Fruit fly (Drosophila melanogaster) whole organism, embryonic: Measurements from ENCODE around the gene ss.

Experiments
- Ada2b ChIP-seq: fragments of 200-800 bp; sonication (Bioruptor generic); IDR thresholded peaks from 2 replicates; pipeline ENCODE4 v1.3.6; 2022; ENCODE audit warnings: missing biosample characterization, missing genetic modification characterization
- CG1024 ChIP-seq: fragments of 200-800 bp; sonication (Bioruptor generic); IDR thresholded peaks from 2 replicates; pipeline ENCODE4 v1.3.6; 2022; ENCODE audit warnings: missing biosample characterization, missing genetic modification characterization
- CG10431 ChIP-seq: fragments of 200-800 bp; sonication (Bioruptor generic); optimal IDR thresholded peaks from 3 replicates; lab custom pipeline; 2018; ENCODE audit warnings: missing biosample characterization, mild to moderate bottlenecking, missing genetic modification characterization
- CG10979 ChIP-seq: fragments of 200-800 bp; sonication (Bioruptor generic); optimal IDR thresholded peaks from 2 replicates; lab custom pipeline; 2018; ENCODE audit warnings: missing biosample characterization, mild to moderate bottlenecking, missing genetic modification characterization, moderate library complexity
- CG12391 ChIP-seq: fragments of 200-800 bp; sonication (Bioruptor generic); optimal IDR thresholded peaks from 3 replicates; lab custom pipeline; 2018; ENCODE audit warnings: missing biosample characterization, mild to moderate bottlenecking, missing genetic modification characterization, moderate library complexity
- CG12942 ChIP-seq: fragments of 200-800 bp; sonication (Bioruptor generic); optimal IDR thresholded peaks from 3 replicates; lab custom pipeline; 2016; ENCODE audit warnings: missing biosample characterization, missing genetic modification characterization
- CG13287 ChIP-seq: fragments of 200-800 bp; sonication (Bioruptor generic); IDR thresholded peaks from 2 replicates; pipeline ENCODE4 v1.3.6; 2022; ENCODE audit warnings: missing biosample characterization, missing genetic modification characterization; ENCODE audit not compliant: partially characterized antibody
- CG15696 ChIP-seq: fragments of 200-800 bp; sonication (Bioruptor generic); optimal IDR thresholded peaks from 2 replicates; lab custom pipeline; 2019; ENCODE audit warnings: missing biosample characterization, mild to moderate bottlenecking, missing genetic modification characterization, moderate library complexity
- CG16813 ChIP-seq: fragments of 200-800 bp; sonication (Bioruptor generic); IDR thresholded peaks from 3 replicates; pipeline ENCODE4 v1.3.6; 2022; ENCODE audit warnings: missing biosample characterization, missing genetic modification characterization; ENCODE audit not compliant: partially characterized antibody
- CG17385 ChIP-seq: fragments of 200-800 bp; sonication (Bioruptor generic); optimal IDR thresholded peaks from 3 replicates; lab custom pipeline; 2018; ENCODE audit warnings: missing biosample characterization, mild to moderate bottlenecking, missing genetic modification characterization
- CG17829 ChIP-seq: fragments of 200-800 bp; optimal IDR thresholded peaks from 2 replicates; lab custom pipeline; 2019; ENCODE audit warnings: missing biosample characterization, mild to moderate bottlenecking, missing genetic modification characterization, moderate library complexity
- CG2116 ChIP-seq: fragments of 200-800 bp; sonication (Bioruptor generic); optimal IDR thresholded peaks from 3 replicates; lab custom pipeline; 2018; ENCODE audit warnings: missing biosample characterization, mild to moderate bottlenecking, missing genetic modification characterization
- CG2129 ChIP-seq: fragments of 200-800 bp; sonication (Bioruptor generic); IDR thresholded peaks from 2 replicates; pipeline ENCODE4 v1.3.6; 2022; ENCODE audit warnings: missing biosample characterization, missing genetic modification characterization; ENCODE audit not compliant: partially characterized antibody
- CG30020 ChIP-seq: fragments of 200-800 bp; optimal IDR thresholded peaks from 2 replicates; lab custom pipeline; 2019; ENCODE audit warnings: missing biosample characterization, mild to moderate bottlenecking, missing genetic modification characterization, moderate library complexity
- CG3163 ChIP-seq: fragments of 200-800 bp; sonication (Bioruptor generic); optimal IDR thresholded peaks from 3 replicates; lab custom pipeline; 2016; ENCODE audit warnings: missing biosample characterization, missing genetic modification characterization
- CG34224 ChIP-seq: fragments of 200-800 bp; sonication (Bioruptor generic); IDR thresholded peaks from 3 replicates; pipeline ENCODE4 v1.3.6; 2022; ENCODE audit warnings: missing biosample characterization, missing genetic modification characterization; ENCODE audit not compliant: partially characterized antibody
- CG34376 ChIP-seq: fragments of 200-800 bp; sonication (Bioruptor generic); optimal IDR thresholded peaks from 2 replicates; lab custom pipeline; 2018; ENCODE audit warnings: missing biosample characterization, mild to moderate bottlenecking, missing genetic modification characterization
- CG4424 ChIP-seq: fragments of 200-800 bp; sonication (Bioruptor generic); optimal IDR thresholded peaks from 3 replicates; lab custom pipeline; 2016; ENCODE audit warnings: missing biosample characterization, missing genetic modification characterization
- CG7786 ChIP-seq: fragments of 200-800 bp; sonication (Bioruptor generic); optimal IDR thresholded peaks from 2 replicates; lab custom pipeline; 2016; ENCODE audit warnings: missing biosample characterization, missing genetic modification characterization
- CrebB ChIP-seq: fragments of 200-800 bp; sonication (Bioruptor generic); optimal IDR thresholded peaks from 3 replicates; lab custom pipeline; 2018; ENCODE audit warnings: missing biosample characterization, mild to moderate bottlenecking, missing genetic modification characterization
- Dbx ChIP-seq: fragments of 200-800 bp; sonication (Bioruptor generic); IDR thresholded peaks from 3 replicates; pipeline ENCODE4 v1.3.6; 2022; ENCODE audit warnings: missing biosample characterization, missing genetic modification characterization
- Dll ChIP-seq: fragments of 200-800 bp; sonication (Bioruptor generic); IDR thresholded peaks from 4 replicates; pipeline ENCODE4 v1.3.6; 2022; ENCODE audit warnings: missing biosample characterization, missing genetic modification characterization; ENCODE audit not compliant: partially characterized antibody
- Fer3 ChIP-seq: fragments of 200-800 bp; sonication (Bioruptor generic); optimal IDR thresholded peaks from 2 replicates; lab custom pipeline; 2018; ENCODE audit warnings: missing biosample characterization, mild to moderate bottlenecking, missing genetic modification characterization, moderate library complexity
- HmgZ ChIP-seq: fragments of 200-800 bp; sonication (Bioruptor generic); optimal IDR thresholded peaks from 2 replicates; lab custom pipeline; 2018; ENCODE audit warnings: missing biosample characterization, mild to moderate bottlenecking, missing genetic modification characterization
- MESR4 ChIP-seq: fragments of 200-800 bp; sonication (Bioruptor generic); optimal IDR thresholded peaks from 2 replicates; lab custom pipeline; 2018; ENCODE audit warnings: missing biosample characterization, mild to moderate bottlenecking, missing genetic modification characterization, moderate library complexity
- Med ChIP-seq: fragments of 200-800 bp; sonication (Bioruptor generic); peaks from one replicate; lab custom pipeline; 2016; ENCODE audit warnings: missing biosample characterization, missing genetic modification characterization, mild to moderate bottlenecking, inconsistent platforms, moderate library complexity
- Myb ChIP-seq: fragments of 200-800 bp; sonication (Bioruptor generic); optimal IDR thresholded peaks from 2 replicates; lab custom pipeline; 2016; ENCODE audit warnings: missing biosample characterization, missing genetic modification characterization
- NC2β ChIP-seq: fragments of 200-800 bp; sonication (Bioruptor generic); optimal IDR thresholded peaks from 2 replicates; lab custom pipeline; 2016; ENCODE audit warnings: missing biosample characterization, missing genetic modification characterization
- Nf-YC ChIP-seq: fragments of 200-800 bp; optimal IDR thresholded peaks from 3 replicates; lab custom pipeline; 2019; ENCODE audit warnings: missing biosample characterization, mild to moderate bottlenecking, missing genetic modification characterization, moderate library complexity
- NfI ChIP-seq: fragments of 200-800 bp; sonication (Bioruptor generic); optimal IDR thresholded peaks from 3 replicates; lab custom pipeline; 2018; ENCODE audit warnings: missing biosample characterization, mild to moderate bottlenecking, missing genetic modification characterization, moderate library complexity
- Sin3A ChIP-seq: fragments of >200 bp; optimal IDR thresholded peaks from 2 replicates; lab custom pipeline; 2018
- amos ChIP-seq: fragments of 200-800 bp; sonication (Bioruptor generic); IDR thresholded peaks from 2 replicates; pipeline ENCODE4 v1.3.6; 2022; ENCODE audit warnings: missing biosample characterization, missing genetic modification characterization; ENCODE audit not compliant: partially characterized antibody
- ap ChIP-seq: fragments of 200-800 bp; sonication (Bioruptor generic); IDR thresholded peaks from 2 replicates; pipeline ENCODE4 v1.3.6; 2022; ENCODE audit warnings: missing biosample characterization, missing genetic modification characterization
- ara ChIP-seq: fragments of 200-800 bp; sonication (Bioruptor generic); IDR thresholded peaks from 2 replicates; pipeline ENCODE4 v1.3.6; 2022; ENCODE audit warnings: missing biosample characterization, missing genetic modification characterization
- chif ChIP-seq, 2 experiments: fragments of 200-800 bp; sonication (Bioruptor generic); optimal IDR thresholded peaks; 3 replicates each; lab custom pipeline; 2016; ENCODE audit warnings: missing biosample characterization in 2 of 2, missing genetic modification characterization in 2 of 2
- chm ChIP-seq: fragments of 200-800 bp; sonication (Bioruptor generic); IDR thresholded peaks from 2 replicates; pipeline ENCODE4 v1.3.6; 2022; ENCODE audit warnings: missing biosample characterization, missing genetic modification characterization
- crp ChIP-seq, 2 experiments: fragments of 200-800 bp; sonication (Bioruptor generic); optimal IDR thresholded peaks; 2 replicates in 1 of 2; 3 replicates in 1 of 2; lab custom pipeline; 2017; ENCODE audit warnings: missing biosample characterization in 2 of 2, missing genetic modification characterization in 2 of 2, mild to moderate bottlenecking in 1 of 2, moderate library complexity in 1 of 2
- dpn ChIP-seq, 2 experiments: fragments of 200-800 bp; sonication (Bioruptor generic); optimal IDR thresholded peaks; 3 replicates each; lab custom pipeline; 2016; ENCODE audit warnings: missing biosample characterization in 2 of 2, missing genetic modification characterization in 2 of 2
- kah ChIP-seq: fragments of 200-800 bp; sonication (Bioruptor generic); optimal IDR thresholded peaks from 2 replicates; lab custom pipeline; 2018; ENCODE audit warnings: missing biosample characterization, mild to moderate bottlenecking, missing genetic modification characterization
- lbe ChIP-seq: fragments of 200-800 bp; sonication (Bioruptor generic); optimal IDR thresholded peaks from 2 replicates; lab custom pipeline; 2016; ENCODE audit warnings: missing biosample characterization, mild to moderate bottlenecking, missing genetic modification characterization
- nerfin-1 ChIP-seq: fragments of 200-800 bp; sonication (Bioruptor generic); optimal IDR thresholded peaks from 3 replicates; lab custom pipeline; 2019; ENCODE audit warnings: missing biosample characterization, mild to moderate bottlenecking, missing genetic modification characterization, moderate library complexity
- nmo ChIP-seq: fragments of 200-800 bp; sonication (Bioruptor generic); optimal IDR thresholded peaks from 2 replicates; lab custom pipeline; 2018; ENCODE audit warnings: missing biosample characterization, mild to moderate bottlenecking, missing genetic modification characterization, moderate library complexity
- phol ChIP-seq: fragments of 200-800 bp; sonication (Bioruptor generic); optimal IDR thresholded peaks from 3 replicates; lab custom pipeline; 2018; ENCODE audit warnings: missing biosample characterization, mild to moderate bottlenecking, missing genetic modification characterization, moderate library complexity
- prd ChIP-seq, 3 experiments: fragments of >200 bp in 2 of 3; fragments of 200-800 bp in 1 of 3; sonication (Bioruptor generic) in 1 of 3; optimal IDR thresholded peaks in 2 of 3; IDR thresholded peaks in 1 of 3; 2 replicates in 2 of 3; 3 replicates in 1 of 3; pipeline versions ENCODE4 v1.3.6 to Lab custom; 2017 to 2022; ENCODE audit warnings: missing biosample characterization in 1 of 3, missing genetic modification characterization in 1 of 3
- pum ChIP-seq: fragments of 200-800 bp; sonication (Bioruptor generic); optimal IDR thresholded peaks from 2 replicates; lab custom pipeline; 2016; ENCODE audit warnings: missing biosample characterization, missing genetic modification characterization
- shn ChIP-seq: fragments of 200-800 bp; sonication (Bioruptor generic); optimal IDR thresholded peaks from 3 replicates; lab custom pipeline; 2016; ENCODE audit warnings: missing biosample characterization, missing genetic modification characterization
- tin ChIP-seq: fragments of 200-800 bp; sonication (Bioruptor generic); optimal IDR thresholded peaks from 3 replicates; lab custom pipeline; 2016; ENCODE audit warnings: missing biosample characterization, missing genetic modification characterization
- wek ChIP-seq: fragments of 200-800 bp; sonication (Bioruptor generic); optimal IDR thresholded peaks from 3 replicates; lab custom pipeline; 2018; ENCODE audit warnings: missing biosample characterization, mild to moderate bottlenecking, missing genetic modification characterization, moderate library complexity

The ss gene

DNA sequence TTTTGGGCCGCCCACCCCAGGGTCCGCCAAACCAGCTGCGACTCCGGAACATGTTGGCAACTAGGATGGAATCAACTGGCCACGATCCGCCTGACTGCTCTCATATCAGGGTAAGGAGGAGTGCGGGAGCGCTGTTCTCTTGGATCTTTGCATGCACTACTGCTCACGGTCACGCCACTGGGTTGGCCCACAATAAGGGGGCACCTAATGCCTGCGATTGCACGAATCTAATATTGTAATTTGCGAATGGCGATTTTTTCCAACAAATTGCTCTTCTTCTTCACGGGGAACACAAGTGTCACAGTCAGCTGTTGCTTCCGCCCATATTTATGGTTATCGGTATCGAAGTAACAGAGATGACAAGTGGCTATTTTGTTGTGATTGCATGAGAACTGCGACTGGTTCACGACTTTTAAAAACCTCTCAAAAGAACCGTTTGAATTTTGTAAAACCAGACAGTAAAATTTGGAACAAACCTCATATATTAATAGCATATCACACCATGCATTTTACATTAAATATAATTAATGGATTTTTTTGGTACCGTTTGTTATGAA, 38.0 kb upstream of the ss start, which contains the start of gene ema (continued):
- TF ChIP-seq CG15696 (tag; lab: Kevin White, UChicago) (no peak), Myb (GFP tag; lab: Kevin White, UChicago) (peak; percentile 64), phol (tag; lab: Kevin White, UChicago) (peak; percentile 46), CG10431 (peak; percentile 51), CrebB (tag; lab: Kevin White, UChicago) (peak; percentile 27), CG2116 (GFP tag; lab: Kevin White, UChicago) (peak; percentile 61), lbe (GFP tag; lab: Kevin White, UChicago) (peak; percentile 0), tin (peak; percentile 8), CG34224 (GFP tag; lab: Robert Waterston, UW) (peak; percentile 53; the same call in 1 of the 3 replicates), CG12942 (GFP tag; lab: Kevin White, UChicago) (peak; percentile 3), ara (GFP tag; lab: Robert Waterston, UW) (no peak), CG34376 (GFP tag; lab: Kevin White, UChicago) (peak; percentile 51), CG16813 (GFP tag; lab: Robert Waterston, UW) (peak; percentile 25; the same call in 1 of the 3 replicates), prd (optimal IDR thresholded peaks at IDR 0.05; lab: Kevin White, UChicago) (no peak), prd (GFP tag; IDR thresholded peaks at IDR 0.05; lab: Robert Waterston, UW) (peak; percentile 18; the same call in 1 of the 3 replicates), chif (GFP tag; optimal IDR thresholded peaks at IDR 0.05; lab: Kevin White, UChicago) (peak in 1 of 2 experiments; percentile 18), NC2β (GFP tag; lab: Kevin White, UChicago) (peak; percentile 16), CG13287 (GFP tag; lab: Robert Waterston, UW) (peak; percentile 65), CG7786 (GFP tag; lab: Kevin White, UChicago) (peak; percentile 6), nerfin-1 (tag; lab: Kevin White, UChicago) (peak; percentile 4), shn (GFP tag; lab: Kevin White, UChicago) (peak; percentile 32), Sin3A (lab: Kevin White, UChicago) (peak; percentile 7), CG12391 (peak; percentile 41), Fer3 (peak; percentile 37), wek (GFP tag; lab: Kevin White, UChicago) (no peak), ap (GFP tag; lab: Robert Waterston, UW) (no peak), CG2129 (0 out of 2 replicates have a peak, but pooled peaks have one; percentile 10), CG10979 (tag; lab: Kevin White, UChicago) (peak; percentile 6), HmgZ (tag; lab: Kevin White, UChicago) (peak; percentile 57), Nf-YC (peak; percentile 39), CG1024 (GFP tag; lab: Robert Waterston, UW) (no peak), MESR4 (GFP tag; lab: Kevin White, UChicago) (peak; percentile 90), crp (GFP tag; optimal IDR thresholded peaks at IDR 0.05; lab: Kevin White, UChicago) (peak; percentile 54 to 95), Ada2b (GFP tag; lab: Robert Waterston, UW) (peak; percentile 13; the same call in 1 of the 2 replicates), amos (GFP tag; lab: Robert Waterston, UW) (peak; percentile 47; the same call in 1 of the 2 replicates), chm (GFP tag; lab: Robert Waterston, UW) (no peak), kah (GFP tag; lab: Kevin White, UChicago) (peak; percentile 71), Dbx (0 out of 3 replicates have a peak, but pooled peaks have one; percentile 38), NfI (GFP tag; lab: Kevin White, UChicago) (peak; percentile 11), CG17385 (peak; percentile 97), Med (GFP tag; lab: Kevin White, UChicago) (peak; percentile 91), dpn (GFP tag; optimal IDR thresholded peaks at IDR 0.05; lab: Kevin White, UChicago) (peak; percentile 24), CG30020 (tag; lab: Kevin White, UChicago) (peak; percentile 15), CG3163 (GFP tag; lab: Kevin White, UChicago) (no peak), CG4424 (peak; percentile 6), nmo (GFP tag; lab: Kevin White, UChicago) (peak; percentile 28), pum (GFP tag; lab: Kevin White, UChicago) (no peak), Dll (GFP tag; lab: Robert Waterston, UW) (peak; percentile 46; the same call in 2 of the 4 replicates), CG17829 (tag; lab: Kevin White, UChicago) (peak; percentile 51)
